Worm (Caenorhabditis elegans) whole organism, L3 larva: ENCODE data around the gene swt-5.

Experiments
- R02D3.7 ChIP-seq: fragments of 150-350 bp; optimal IDR thresholded peaks from 2 replicates; lab custom pipeline; 2014; ENCODE audit warnings: missing biosample characterization, missing genetic modification characterization
- ZK546.5 ChIP-seq: sonication (generic microtip); optimal IDR thresholded peaks from 2 replicates; lab custom pipeline; 2017; ENCODE audit warnings: missing biosample characterization, missing genetic modification characterization
- aly-2 ChIP-seq: fragments of 150-350 bp; optimal IDR thresholded peaks from 2 replicates; lab custom pipeline; 2014; ENCODE audit warnings: missing biosample characterization, missing genetic modification characterization
- ama-1 ChIP-seq: fragments of 150-350 bp; optimal IDR thresholded peaks from 2 replicates; lab custom pipeline; 2018
- ceh-16 ChIP-seq: sonication (generic microtip); optimal IDR thresholded peaks from 2 replicates; lab custom pipeline; 2017; ENCODE audit warnings: missing biosample characterization, missing genetic modification characterization
- ceh-28 ChIP-seq: fragments of 150-350 bp; optimal IDR thresholded peaks from 2 replicates; lab custom pipeline; 2014; ENCODE audit warnings: missing biosample characterization, missing genetic modification reagents, missing genetic modification characterization
- ceh-82 ChIP-seq: fragments of 150-350 bp; optimal IDR thresholded peaks from 2 replicates; lab custom pipeline; 2014; ENCODE audit warnings: missing biosample characterization, missing genetic modification characterization
- ceh-9 ChIP-seq: sonication (generic microtip); optimal IDR thresholded peaks from 2 replicates; lab custom pipeline; 2018; ENCODE audit warnings: missing biosample characterization, missing genetic modification characterization
- daf-12 ChIP-seq: fragments of 150-350 bp; optimal IDR thresholded peaks from 2 replicates; lab custom pipeline; 2014; ENCODE audit warnings: missing biosample characterization, missing genetic modification reagents, missing genetic modification characterization
- egl-27 ChIP-seq: sonication (generic microtip); optimal IDR thresholded peaks from 4 replicates; lab custom pipeline; 2017; ENCODE audit warnings: missing biosample characterization, missing genetic modification reagents, missing genetic modification characterization
- egl-5 ChIP-seq: fragments of 150-350 bp; optimal IDR thresholded peaks from 2 replicates; lab custom pipeline; 2017; ENCODE audit warnings: missing biosample characterization, missing genetic modification reagents, missing genetic modification characterization, inconsistent platforms
- elt-1 ChIP-seq: fragments of 150-350 bp; optimal IDR thresholded peaks from 2 replicates; lab custom pipeline; 2014; ENCODE audit warnings: missing biosample characterization, missing genetic modification characterization
- elt-2 ChIP-seq: sonication (generic microtip); optimal IDR thresholded peaks from 2 replicates; lab custom pipeline; 2016; ENCODE audit warnings: missing genetic modification reagents, mild to moderate bottlenecking, missing genetic modification characterization, missing compliant biosample characterization
- eor-1 ChIP-seq, 2 experiments: fragments of 150-350 bp; optimal IDR thresholded peaks; 2 replicates each; lab custom pipeline; 2014 to 2018; ENCODE audit warnings: missing biosample characterization in 2 of 2, missing genetic modification characterization in 2 of 2
- fkh-10 ChIP-seq: sonication (generic microtip); optimal IDR thresholded peaks from 2 replicates; lab custom pipeline; 2017; ENCODE audit warnings: missing biosample characterization, missing genetic modification reagents, missing genetic modification characterization
- fkh-2 ChIP-seq: fragments of 150-350 bp; optimal IDR thresholded peaks from 2 replicates; lab custom pipeline; 2014; ENCODE audit warnings: missing biosample characterization, missing genetic modification reagents, missing genetic modification characterization
- fos-1 ChIP-seq: fragments of 150-350 bp; optimal IDR thresholded peaks from 2 replicates; lab custom pipeline; 2014; ENCODE audit warnings: missing biosample characterization, missing genetic modification characterization
- jun-1 ChIP-seq: fragments of 150-350 bp; optimal IDR thresholded peaks from 2 replicates; lab custom pipeline; 2014; ENCODE audit warnings: missing biosample characterization, missing genetic modification reagents, missing genetic modification characterization
- lin-15B ChIP-seq: fragments of 150-350 bp; optimal IDR thresholded peaks from 2 replicates; lab custom pipeline; 2014; ENCODE audit warnings: missing biosample characterization, missing genetic modification characterization
- lin-39 ChIP-seq: fragments of 150-350 bp; optimal IDR thresholded peaks from 2 replicates; lab custom pipeline; 2018; ENCODE audit warnings: missing biosample characterization, missing genetic modification reagents, missing genetic modification characterization
- lsy-12 ChIP-seq: sonication (generic microtip); optimal IDR thresholded peaks from 2 replicates; lab custom pipeline; 2016; ENCODE audit warnings: mild to moderate bottlenecking, missing genetic modification characterization, missing compliant biosample characterization
- mdl-1 ChIP-seq: fragments of 150-350 bp; optimal IDR thresholded peaks from 2 replicates; lab custom pipeline; 2014; ENCODE audit warnings: missing biosample characterization, missing genetic modification characterization
- mml-1 ChIP-seq: fragments of 150-350 bp; sonication (generic microtip); optimal IDR thresholded peaks from 3 replicates; lab custom pipeline; 2014; ENCODE audit warnings: missing biosample characterization, missing genetic modification characterization
- nfya-1 ChIP-seq: sonication (generic microtip); optimal IDR thresholded peaks from 2 replicates; lab custom pipeline; 2017; ENCODE audit warnings: missing genetic modification characterization, mild to moderate bottlenecking, missing compliant biosample characterization, antibody characterized with exemption, moderate library complexity; ENCODE audit not compliant: insufficient read depth
- nhr-11 ChIP-seq: fragments of 150-350 bp; optimal IDR thresholded peaks from 2 replicates; lab custom pipeline; 2014; ENCODE audit warnings: missing biosample characterization, missing genetic modification characterization
- nhr-12 ChIP-seq: fragments of 150-350 bp; optimal IDR thresholded peaks from 2 replicates; lab custom pipeline; 2014; ENCODE audit warnings: missing biosample characterization, missing genetic modification characterization
- nhr-23 ChIP-seq: fragments of 150-350 bp; optimal IDR thresholded peaks from 2 replicates; lab custom pipeline; 2014; ENCODE audit warnings: missing biosample characterization, missing genetic modification reagents, missing genetic modification characterization
- nhr-237 ChIP-seq: fragments of 150-350 bp; optimal IDR thresholded peaks from 2 replicates; lab custom pipeline; 2014; ENCODE audit warnings: missing biosample characterization, missing genetic modification characterization
- nhr-25 ChIP-seq: sonication (generic microtip); optimal IDR thresholded peaks from 2 replicates; lab custom pipeline; 2017; ENCODE audit warnings: missing biosample characterization, missing genetic modification characterization
- nhr-28 ChIP-seq: fragments of 150-350 bp; optimal IDR thresholded peaks from 2 replicates; lab custom pipeline; 2014; ENCODE audit warnings: missing biosample characterization, missing genetic modification characterization
- nhr-43 ChIP-seq: sonication (generic microtip); optimal IDR thresholded peaks from 2 replicates; lab custom pipeline; 2016; ENCODE audit warnings: mild to moderate bottlenecking, missing genetic modification characterization, missing compliant biosample characterization; ENCODE audit not compliant: poor library complexity, severe bottlenecking
- nhr-67 ChIP-seq: fragments of 150-350 bp; optimal IDR thresholded peaks from 2 replicates; lab custom pipeline; 2014; ENCODE audit warnings: missing biosample characterization, missing genetic modification characterization
- nhr-76 ChIP-seq: fragments of 150-350 bp; sonication (generic microtip); optimal IDR thresholded peaks from 5 replicates; lab custom pipeline; 2014; ENCODE audit warnings: missing biosample characterization, missing genetic modification characterization
- nhr-77 ChIP-seq: fragments of 150-350 bp; optimal IDR thresholded peaks from 2 replicates; lab custom pipeline; 2014; ENCODE audit warnings: missing biosample characterization, missing genetic modification characterization
- pha-4 ChIP-seq: fragments of 150-350 bp; optimal IDR thresholded peaks from 2 replicates; lab custom pipeline; 2014; ENCODE audit warnings: missing biosample characterization, missing genetic modification reagents, missing genetic modification characterization
- pqm-1 ChIP-seq: fragments of 150-350 bp; optimal IDR thresholded peaks from 2 replicates; lab custom pipeline; 2017; ENCODE audit warnings: missing biosample characterization, missing genetic modification characterization, inconsistent platforms
- sea-2 ChIP-seq: fragments of 150-350 bp; sonication (generic microtip); optimal IDR thresholded peaks from 4 replicates; lab custom pipeline; 2014; ENCODE audit warnings: missing biosample characterization, missing genetic modification reagents, missing genetic modification characterization
- skn-1 ChIP-seq: fragments of 150-350 bp; optimal IDR thresholded peaks from 2 replicates; lab custom pipeline; 2014; ENCODE audit warnings: missing biosample characterization, missing genetic modification characterization
- snpc-4 ChIP-seq: fragments of 150-350 bp; optimal IDR thresholded peaks from 2 replicates; lab custom pipeline; 2014; ENCODE audit warnings: missing biosample characterization, missing genetic modification characterization
- tbx-2 ChIP-seq: sonication (generic microtip); optimal IDR thresholded peaks from 2 replicates; lab custom pipeline; 2016; ENCODE audit warnings: mild to moderate bottlenecking, missing genetic modification characterization, missing compliant biosample characterization
- unc-39 ChIP-seq: sonication (generic microtip); optimal IDR thresholded peaks from 4 replicates; lab custom pipeline; 2017; ENCODE audit warnings: missing biosample characterization, missing genetic modification characterization
- unc-62 ChIP-seq: fragments of 150-350 bp; sonication (generic microtip); optimal IDR thresholded peaks from 4 replicates; lab custom pipeline; 2014; ENCODE audit warnings: missing biosample characterization, missing genetic modification reagents, missing genetic modification characterization
- zag-1 ChIP-seq: fragments of 150-350 bp; optimal IDR thresholded peaks from 2 replicates; lab custom pipeline; 2014; ENCODE audit warnings: missing biosample characterization, missing genetic modification characterization
- ztf-11 ChIP-seq: fragments of 150-350 bp; optimal IDR thresholded peaks from 2 replicates; lab custom pipeline; 2014; ENCODE audit warnings: missing biosample characterization, missing genetic modification characterization

The swt-5 gene

DNA sequence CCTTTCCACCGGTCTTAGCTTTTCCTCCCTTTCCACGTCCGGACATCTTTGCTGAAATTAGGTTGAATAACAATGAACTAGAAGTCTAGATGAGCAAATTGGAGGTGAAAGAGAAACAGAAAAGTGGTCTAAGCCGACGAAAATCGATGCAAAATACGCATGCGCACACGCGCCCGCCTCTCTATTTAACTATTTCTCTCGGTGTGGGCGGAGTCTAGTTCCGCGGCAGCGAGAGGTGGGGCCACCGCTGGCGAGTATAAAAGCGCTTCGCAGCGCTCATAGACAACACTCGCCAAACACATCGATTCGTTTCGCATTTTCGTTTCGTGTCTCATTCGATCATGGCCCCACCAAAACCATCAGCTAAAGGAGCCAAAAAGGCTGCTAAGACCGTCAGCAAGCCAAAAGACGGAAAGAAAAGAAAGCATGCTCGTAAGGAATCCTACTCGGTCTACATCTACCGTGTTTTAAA lies 44.1 kb downstream of the swt-5 start, which contains the start of the genes his-35 and his-41:
TSS of gene his-35 (minus strand) at position 51 of the 472 bp plus-strand sequence.
TSS of gene his-41 (plus strand) at position 299 of the 472 bp plus-strand sequence.
- TF ChIP-seq nhr-25 (peak; percentile 77), zag-1 (tag; lab: Kevin White, UChicago) (no peak), jun-1 (tag; lab: Kevin White, UChicago) (peak; percentile 41), ztf-11 (tag; lab: Kevin White, UChicago) (no peak), snpc-4 (tag; lab: Kevin White, UChicago) (peak; percentile 24), elt-1 (tag; lab: Kevin White, UChicago) (no peak), tbx-2 (tag; lab: Kevin White, UChicago) (peak; percentile 16), unc-62 (GFP tag; lab: Kevin White, UChicago) (no peak), nhr-28 (tag; lab: Kevin White, UChicago) (no peak), nhr-23 (tag; lab: Kevin White, UChicago) (no peak), pha-4 (tag; lab: Kevin White, UChicago) (peak; percentile 34), ama-1 (lab: Kevin White, UChicago) (peak; percentile 85), mml-1 (tag; lab: Kevin White, UChicago) (no peak), ceh-28 (tag; lab: Kevin White, UChicago) (peak; percentile 7), skn-1 (tag; lab: Kevin White, UChicago) (no peak), mdl-1 (no peak), fos-1 (tag; lab: Kevin White, UChicago) (no peak), elt-2 (tag; lab: Kevin White, UChicago) (no peak), lin-15B (tag; lab: Kevin White, UChicago) (peak; percentile 37), nhr-67 (tag; lab: Kevin White, UChicago) (no peak), nhr-43 (tag; lab: Kevin White, UChicago) (peak; percentile 15), ceh-16 (tag; lab: Kevin White, UChicago) (no peak), ceh-82 (tag; lab: Kevin White, UChicago) (no peak), ZK546.5 (tag; lab: Kevin White, UChicago) (no peak), unc-39 (tag; lab: Kevin White, UChicago) (no peak), nhr-11 (tag; lab: Kevin White, UChicago) (no peak), lin-39 (peak; percentile 57), fkh-2 (tag; lab: Kevin White, UChicago) (no peak), nfya-1 (peak; percentile 69), daf-12 (tag; lab: Kevin White, UChicago) (no peak), lsy-12 (tag; lab: Kevin White, UChicago) (peak; percentile 3), sea-2 (GFP tag; lab: Kevin White, UChicago) (no peak)
- TF ChIP-seq, all 47 proteins: peak for 12

- no peak for TF ChIP-seq fkh-10 (GFP tag; lab: Kevin White, UChicago)
- no peak for TF ChIP-seq ztf-11 (tag; lab: Kevin White, UChicago)
- TF ChIP-seq ama-1 (lab: Kevin White, UChicago) = peak; percentile 48
Observed at ce11 chrV:9546042-9546581, 44.9 kb downstream of the swt-5 start, which contains the start of gene C50F4.6. C50F4.6 (plus strand) TSS chrV:9546092.

ce11 chrV:9546860-9547269 lies 45.7 kb downstream of the swt-5 start, which contains the start of gene his-37:
his-37 (plus strand) TSS chrV:9547105.
- TF ChIP-seq fkh-2 (tag; lab: Kevin White, UChicago) = peak; percentile 73
- TF ChIP-seq aly-2 = peak; percentile 64
- peak; percentile 98 for TF ChIP-seq nfya-1
- TF ChIP-seq ceh-16 (tag; lab: Kevin White, UChicago) = peak; percentile 72
- peak; percentile 52 for TF ChIP-seq mdl-1
- peak; percentile 97 for TF ChIP-seq lin-39
- TF ChIP-seq nhr-12 = no peak
- TF ChIP-seq sea-2 (GFP tag; lab: Kevin White, UChicago) = peak; percentile 94
- peak; percentile 98 for TF ChIP-seq jun-1 (tag; lab: Kevin White, UChicago)
- TF ChIP-seq ceh-28 (tag; lab: Kevin White, UChicago) = peak; percentile 92
- no peak for TF ChIP-seq nhr-237 (tag; lab: Kevin White, UChicago)
- TF ChIP-seq nhr-76 (tag; lab: Kevin White, UChicago) = peak; percentile 92
- peak; percentile 86 for TF ChIP-seq zag-1 (tag; lab: Kevin White, UChicago)
- TF ChIP-seq R02D3.7 (tag; lab: Kevin White, UChicago) = peak; percentile 89
- peak; percentile 96 for TF ChIP-seq snpc-4 (tag; lab: Kevin White, UChicago)
- peak; percentile 95 for TF ChIP-seq fos-1 (tag; lab: Kevin White, UChicago)
- TF ChIP-seq mml-1 (tag; lab: Kevin White, UChicago) = no peak
- TF ChIP-seq ceh-9 (tag; lab: Kevin White, UChicago) = no peak
- no peak for TF ChIP-seq daf-12 (tag; lab: Kevin White, UChicago)
- peak; percentile 100 for TF ChIP-seq nhr-25
- TF ChIP-seq eor-1 (tag; optimal IDR thresholded peaks at IDR 0.05; lab: Kevin White, UChicago) = peak; percentile 84 to 86
- TF ChIP-seq lsy-12 (tag; lab: Kevin White, UChicago) = peak; percentile 99
- peak; percentile 95 for TF ChIP-seq lin-15B (tag; lab: Kevin White, UChicago)
- peak; percentile 99 for TF ChIP-seq nhr-11 (tag; lab: Kevin White, UChicago)
- TF ChIP-seq ama-1 (lab: Kevin White, UChicago) = peak; percentile 88
- TF ChIP-seq egl-27 (tag; lab: Kevin White, UChicago) = peak; percentile 90
- TF ChIP-seq pqm-1 (tag; lab: Kevin White, UChicago) = peak; percentile 90
- peak; percentile 98 for TF ChIP-seq pha-4 (tag; lab: Kevin White, UChicago)
- TF ChIP-seq fkh-10 (GFP tag; lab: Kevin White, UChicago) = peak; percentile 99
- peak; percentile 98 for TF ChIP-seq nhr-43 (tag; lab: Kevin White, UChicago)
- TF ChIP-seq egl-5 (tag; lab: Kevin White, UChicago) = peak; percentile 87
- peak; percentile 92 for TF ChIP-seq nhr-77 (tag; lab: Kevin White, UChicago)
- TF ChIP-seq unc-39 (tag; lab: Kevin White, UChicago) = no peak
- TF ChIP-seq ZK546.5 (tag; lab: Kevin White, UChicago) = peak; percentile 44
- peak; percentile 92 for TF ChIP-seq ceh-82 (tag; lab: Kevin White, UChicago)
